Fruit fly (Drosophila melanogaster): Measurements from ENCODE around the gene tty.
A peak's percentile ranks its signal among the peaks of the same experiment; 100 is the strongest.

The tty gene

DNA sequence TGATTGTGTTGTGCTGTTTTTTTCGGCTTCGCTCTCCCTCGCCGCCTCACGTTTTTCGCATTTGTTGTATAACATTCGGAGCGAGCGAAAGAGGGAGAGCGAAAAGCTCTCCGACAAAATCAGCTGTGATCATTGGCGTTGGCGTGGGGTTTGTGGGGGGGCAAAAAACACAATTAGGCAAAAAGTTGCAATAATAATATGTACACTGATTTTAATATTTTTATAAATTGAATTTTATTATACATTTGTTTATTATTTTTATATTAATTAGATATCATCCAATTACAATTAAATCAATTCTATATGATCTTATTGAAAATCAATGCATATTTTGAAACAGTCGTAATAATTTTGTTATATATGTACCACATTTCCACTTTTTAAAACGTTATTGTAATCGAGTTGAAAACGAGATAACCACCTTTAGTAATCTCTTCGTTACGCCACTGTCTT is 36.1 kb upstream of the tty start (continued):
- no peak for TF ChIP-seq sima (GFP tag; optimal IDR thresholded peaks at IDR 0.05)
- no peak for TF ChIP-seq pnt (GFP tag; optimal IDR thresholded peaks at IDR 0.05)
- no peak for TF ChIP-seq CG34224 (GFP tag; IDR thresholded peaks at IDR 0.05; ENCODE audit: partially characterized antibody)
- no peak for TF ChIP-seq CG6791 (GFP tag; IDR thresholded peaks at IDR 0.05; ENCODE audit: partially characterized antibody)
- TF ChIP-seq bigmax (GFP tag; optimal IDR thresholded peaks at IDR 0.05), result no peak
- TF ChIP-seq Ravus (GFP tag; IDR thresholded peaks at IDR 0.05), result no peak
- TF ChIP-seq CG17612 (GFP tag; IDR thresholded peaks at IDR 0.05), result no peak
- TF ChIP-seq kah (GFP tag; optimal IDR thresholded peaks at IDR 0.05), result no peak
- TF ChIP-seq CG10321 (GFP tag; IDR thresholded peaks at IDR 0.05), result no peak
- TF ChIP-seq stwl (tag; optimal IDR thresholded peaks at IDR 0.05), result no peak
- TF ChIP-seq cwo (GFP tag; optimal IDR thresholded peaks at IDR 0.05), result peak; percentile 49
- TF ChIP-seq Gug (GFP tag; IDR thresholded peaks at IDR 0.05), result peak; percentile 36; the same call in 1 of the 4 replicates
- no peak for TF ChIP-seq stc (GFP tag; IDR thresholded peaks at IDR 0.05)
- no peak for TF ChIP-seq Ada2b (GFP tag; IDR thresholded peaks at IDR 0.05)
- TF ChIP-seq CG1529 (GFP tag; optimal IDR thresholded peaks at IDR 0.05), result no peak
- no peak for TF ChIP-seq Dad (GFP tag; optimal IDR thresholded peaks at IDR 0.05)
- no peak for TF ChIP-seq CG6175 (GFP tag; IDR thresholded peaks at IDR 0.05)
- TF ChIP-seq tio (GFP tag; optimal IDR thresholded peaks at IDR 0.05), result no peak
- TF ChIP-seq mirr (GFP tag; optimal IDR thresholded peaks at IDR 0.05), result no peak
- no peak for TF ChIP-seq pan (optimal IDR thresholded peaks at IDR 0.05)
- TF ChIP-seq pan (GFP tag; optimal IDR thresholded peaks at IDR 0.05 in 1 of 2, IDR thresholded peaks at IDR 0.05 in 1 of 2), result no peak
- TF ChIP-seq fd102C (GFP tag; optimal IDR thresholded peaks at IDR 0.05), result no peak
- TF ChIP-seq danr (GFP tag; IDR thresholded peaks at IDR 0.05), result no peak
- no peak for TF ChIP-seq CG10959 (GFP tag; IDR thresholded peaks at IDR 0.05)
- no peak for TF ChIP-seq cg (GFP tag; optimal IDR thresholded peaks at IDR 0.05)
- TF ChIP-seq CG7556 (GFP tag; optimal IDR thresholded peaks at IDR 0.05), result peak; percentile 70
- TF ChIP-seq Taf1 (GFP tag; IDR thresholded peaks at IDR 0.05), result no peak
- TF ChIP-seq CG12659 (GFP tag; optimal IDR thresholded peaks at IDR 0.05), result peak; percentile 51
- TF ChIP-seq twi (tag; optimal IDR thresholded peaks at IDR 0.05), result no peak
- TF ChIP-seq Poxn (GFP tag; IDR thresholded peaks at IDR 0.05), result no peak
- peak; percentile 40; the same call in 1 of the 3 replicates for TF ChIP-seq dysf (GFP tag; IDR thresholded peaks at IDR 0.05)
- no peak for TF ChIP-seq knrl (GFP tag; IDR thresholded peaks at IDR 0.05; ENCODE audit: partially characterized antibody)
- peak; percentile 65 for TF ChIP-seq grau (tag; optimal IDR thresholded peaks at IDR 0.05)
- TF ChIP-seq CG17361 (GFP tag; IDR thresholded peaks at IDR 0.05), result peak; percentile 52; the same call in 2 of the 3 replicates
- TF ChIP-seq Trl (optimal IDR thresholded peaks at IDR 0.05), result peak; percentile 20 to 48
- TF ChIP-seq Trl (GFP tag; optimal IDR thresholded peaks at IDR 0.05), result no peak
- TF ChIP-seq CoRest (tag; optimal IDR thresholded peaks at IDR 0.05), result peak; percentile 39
- no peak for TF ChIP-seq sna (GFP tag; IDR thresholded peaks at IDR 0.05; ENCODE audit: partially characterized antibody)
- TF ChIP-seq toy (GFP tag; IDR thresholded peaks at IDR 0.05), result no peak
- TF ChIP-seq CG2116 (GFP tag; optimal IDR thresholded peaks at IDR 0.05), result no peak
- 0 out of 2 replicates have a peak, but pooled peaks have one; percentile 30 for TF ChIP-seq Ptx1 (GFP tag; IDR thresholded peaks at IDR 0.05)
- no peak for TF ChIP-seq CG43689 (GFP tag; IDR thresholded peaks at IDR 0.05)
- no peak for TF ChIP-seq Lpt (GFP tag; optimal IDR thresholded peaks at IDR 0.05)
- peak; percentile 28 for TF ChIP-seq lilli (GFP tag; optimal IDR thresholded peaks at IDR 0.05)
- peak; percentile 41 for TF ChIP-seq CG17359 (tag; optimal IDR thresholded peaks at IDR 0.05)
- TF ChIP-seq CG3847 (GFP tag; IDR thresholded peaks at IDR 0.05), result peak; percentile 13; the same call in 1 of the 2 replicates
- peak; percentile 45 for TF ChIP-seq Oli (tag; optimal IDR thresholded peaks at IDR 0.05)
- TF ChIP-seq CG7928 (GFP tag; optimal IDR thresholded peaks at IDR 0.05), result no peak
- no peak for TF ChIP-seq ac (GFP tag; optimal IDR thresholded peaks at IDR 0.05)
- no peak for TF ChIP-seq chinmo (GFP tag; IDR thresholded peaks at IDR 0.05; ENCODE audit: partially characterized antibody)
- no peak for TF ChIP-seq Nf-YB (GFP tag; optimal IDR thresholded peaks at IDR 0.05)
- no peak for TF ChIP-seq CG16779 (GFP tag; IDR thresholded peaks at IDR 0.05)
